Worm (Caenorhabditis elegans): ENCODE results near the gene twk-8.

Gene twk-8

DNA sequence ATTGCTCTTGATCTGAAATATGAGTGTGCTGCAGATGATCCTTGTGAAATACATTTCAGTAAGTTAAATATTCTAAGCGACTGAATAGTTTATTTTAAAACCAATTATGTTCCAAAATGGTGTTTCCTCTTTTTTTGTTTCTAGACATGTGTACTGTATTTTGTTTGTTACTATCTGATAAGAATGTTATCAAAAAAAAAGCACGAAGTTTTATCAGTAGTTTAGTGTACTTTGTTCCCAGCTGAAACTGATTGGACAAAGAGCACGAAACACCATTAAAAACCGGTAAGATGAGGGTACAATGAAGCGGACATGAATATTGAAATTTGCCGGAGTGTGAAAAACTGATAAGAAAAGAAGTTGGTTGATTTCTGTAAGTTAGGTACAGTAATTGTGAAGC is 12.0 kb upstream of the twk-8 start:
- TF ChIP-seq ceh-36 (tag; optimal IDR thresholded peaks at IDR 0.05) (no peak), sea-1 (GFP tag; conservative IDR thresholded peaks at IDR 0.05) (no peak), scrt-1 (GFP tag; IDR thresholded peaks at IDR 0.05) (no peak), pes-1 (GFP tag; IDR thresholded peaks at IDR 0.05) (no peak), aly-1 (tag; optimal IDR thresholded peaks at IDR 0.05) (no peak)

DNA sequence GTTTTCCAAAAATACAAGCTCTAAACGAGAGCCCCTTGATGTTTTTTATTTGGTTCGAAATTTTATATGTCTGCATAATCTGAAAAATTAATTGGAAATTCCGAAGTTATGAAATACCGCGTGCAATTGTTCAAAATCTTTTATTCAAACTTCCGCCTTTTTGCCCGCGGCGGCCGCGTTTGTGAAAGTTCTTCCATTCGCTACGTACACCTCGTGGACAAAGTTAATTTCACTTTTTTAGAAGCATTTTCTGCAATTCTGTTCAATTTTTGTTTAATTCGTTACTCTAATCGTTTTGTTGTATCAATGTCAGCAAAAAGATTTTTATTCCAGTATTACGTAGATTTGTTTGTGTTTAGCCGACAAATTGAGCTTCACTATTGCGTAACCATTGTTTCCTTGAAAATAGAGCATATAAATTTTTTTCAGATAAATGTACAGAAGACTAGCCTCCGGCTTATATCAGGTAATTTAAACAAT is 7.9 kb upstream of the twk-8 start, which contains the start of gene mppb-1:
Gene mppb-1 (plus strand): TSS at position 430 of the 480 bp plus-strand sequence.
- TF ChIP-seq F13C5.2 (tag; optimal IDR thresholded peaks at IDR 0.05): peak; percentile 23
- peak; percentile 25 for TF ChIP-seq ets-7 (tag; optimal IDR thresholded peaks at IDR 0.05)
- peak; percentile 73 for TF ChIP-seq tbx-37 (GFP tag; conservative IDR thresholded peaks at IDR 0.05)
- TF ChIP-seq hnd-1 (tag; optimal IDR thresholded peaks at IDR 0.05): no peak
- no peak for TF ChIP-seq ama-1 (optimal IDR thresholded peaks at IDR 0.05)

DNA sequence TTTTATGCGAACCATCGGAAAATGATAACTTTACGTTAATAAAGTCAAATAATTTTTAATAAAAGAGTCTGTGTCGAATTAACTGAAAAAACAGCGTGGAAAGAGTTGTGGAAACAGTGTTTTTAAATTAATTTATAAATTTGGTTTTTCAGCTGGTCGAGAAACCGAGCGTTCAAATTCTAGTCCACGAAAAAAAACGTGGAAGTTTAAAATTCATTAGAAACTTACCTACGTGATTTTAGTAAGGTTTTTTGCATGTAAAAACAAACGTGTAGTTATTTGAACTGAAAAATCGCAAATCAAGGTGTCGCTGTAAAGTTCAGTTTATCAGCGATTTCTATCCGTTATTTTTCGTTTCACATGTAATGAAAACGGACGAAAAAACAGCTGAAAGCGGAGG is 3.7 kb upstream of the twk-8 start, which contains the start of gene mans-4:
Gene mans-4 (minus strand): TSS at position 101 of the 400 bp plus-strand sequence.
- TF ChIP-seq tbx-37 (GFP tag; conservative IDR thresholded peaks at IDR 0.05): no peak
- TF ChIP-seq ama-1 (optimal IDR thresholded peaks at IDR 0.05): no peak
- no peak for TF ChIP-seq ceh-36 (tag; optimal IDR thresholded peaks at IDR 0.05)
- no peak for TF ChIP-seq tra-4 (tag; optimal IDR thresholded peaks at IDR 0.05)
- TF ChIP-seq pes-1 (GFP tag; IDR thresholded peaks at IDR 0.05): no peak
- TF ChIP-seq aly-1 (tag; optimal IDR thresholded peaks at IDR 0.05): no peak
- TF ChIP-seq scrt-1 (GFP tag; IDR thresholded peaks at IDR 0.05): no peak
- no peak for TF ChIP-seq B0310.2 (tag; optimal IDR thresholded peaks at IDR 0.05)

DNA sequence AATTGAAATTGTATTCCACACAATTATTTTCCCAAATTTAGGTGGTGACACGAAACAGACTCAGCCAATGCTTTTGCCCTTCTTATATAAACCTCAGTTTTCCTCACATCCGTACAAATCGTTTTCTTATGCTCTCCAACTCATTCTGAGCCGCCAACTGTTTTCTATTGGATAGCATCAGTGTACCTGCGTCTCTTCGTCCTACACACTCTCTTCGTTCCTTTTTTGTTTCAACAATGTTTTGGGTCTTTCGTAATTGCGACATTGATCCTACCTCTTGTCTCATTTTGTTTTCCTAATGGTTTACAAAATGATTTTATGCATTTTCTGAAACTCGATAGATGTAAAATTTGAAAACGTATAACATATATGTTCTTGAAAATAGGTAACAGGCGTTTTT is 2.8 kb upstream of the twk-8 start:
- TF ChIP-seq ceh-36 (tag; optimal IDR thresholded peaks at IDR 0.05) (no peak), hmbx-1 (tag; optimal IDR thresholded peaks at IDR 0.05) (no peak), tbx-11 (GFP tag; IDR thresholded peaks at IDR 0.05) (no peak), pes-1 (GFP tag; IDR thresholded peaks at IDR 0.05) (no peak), B0310.2 (tag; optimal IDR thresholded peaks at IDR 0.05) (no peak), ama-1 (optimal IDR thresholded peaks at IDR 0.05) (no peak)

- no peak for TF ChIP-seq ets-7 (tag; optimal IDR thresholded peaks at IDR 0.05)
- no peak for TF ChIP-seq ceh-13 (GFP tag; optimal IDR thresholded peaks at IDR 0.05)
- TF ChIP-seq ama-1 (optimal IDR thresholded peaks at IDR 0.05): no peak
- no peak for TF ChIP-seq scrt-1 (GFP tag; IDR thresholded peaks at IDR 0.05)
- no peak for TF ChIP-seq B0310.2 (tag; optimal IDR thresholded peaks at IDR 0.05)
- no peak for TF ChIP-seq tbx-37 (GFP tag; conservative IDR thresholded peaks at IDR 0.05)
- no peak for TF ChIP-seq flt-1 (GFP tag; IDR thresholded peaks at IDR 0.05)
- TF ChIP-seq tra-4 (tag; optimal IDR thresholded peaks at IDR 0.05): no peak
- no peak for TF ChIP-seq sea-1 (GFP tag; conservative IDR thresholded peaks at IDR 0.05)
- TF ChIP-seq pes-1 (GFP tag; IDR thresholded peaks at IDR 0.05): no peak
- no peak for TF ChIP-seq F13C5.2 (tag; optimal IDR thresholded peaks at IDR 0.05)
- TF ChIP-seq aly-1 (tag; optimal IDR thresholded peaks at IDR 0.05): no peak
Observed at ce11 chrIV:9080201-9080600, 2.0 kb upstream of the twk-8 start.

- no peak for TF ChIP-seq B0310.2 (tag; optimal IDR thresholded peaks at IDR 0.05)
- TF ChIP-seq hmbx-1 (tag; optimal IDR thresholded peaks at IDR 0.05): no peak
- no peak for TF ChIP-seq aly-1 (tag; optimal IDR thresholded peaks at IDR 0.05)
- no peak for TF ChIP-seq sea-1 (GFP tag; conservative IDR thresholded peaks at IDR 0.05)
- no peak for TF ChIP-seq scrt-1 (GFP tag; IDR thresholded peaks at IDR 0.05)
- TF ChIP-seq tbx-11 (GFP tag; IDR thresholded peaks at IDR 0.05): no peak
- no peak for TF ChIP-seq F13C5.2 (tag; optimal IDR thresholded peaks at IDR 0.05)
- TF ChIP-seq ets-7 (tag; optimal IDR thresholded peaks at IDR 0.05): no peak
- TF ChIP-seq flt-1 (GFP tag; IDR thresholded peaks at IDR 0.05): no peak
- TF ChIP-seq hnd-1 (tag; optimal IDR thresholded peaks at IDR 0.05): no peak
- no peak for TF ChIP-seq ceh-13 (GFP tag; optimal IDR thresholded peaks at IDR 0.05)
- no peak for TF ChIP-seq pes-1 (GFP tag; IDR thresholded peaks at IDR 0.05)
- no peak for TF ChIP-seq ama-1 (optimal IDR thresholded peaks at IDR 0.05)
- no peak for TF ChIP-seq ceh-36 (tag; optimal IDR thresholded peaks at IDR 0.05)
- TF ChIP-seq tbx-37 (GFP tag; conservative IDR thresholded peaks at IDR 0.05): no peak
- TF ChIP-seq hmg-4 (GFP tag; optimal IDR thresholded peaks at IDR 0.05): no peak
- no peak for TF ChIP-seq tra-4 (tag; optimal IDR thresholded peaks at IDR 0.05)
Observed at ce11 chrIV:9088294-9088693, 6.1 kb downstream of the twk-8 start, which contains the start of gene msa-1. Gene msa-1 (plus strand): TSS chrIV:9088594.

- TF ChIP-seq ceh-13 (GFP tag; optimal IDR thresholded peaks at IDR 0.05) (no peak), sea-1 (GFP tag; conservative IDR thresholded peaks at IDR 0.05) (no peak), ceh-36 (tag; optimal IDR thresholded peaks at IDR 0.05) (no peak), tbx-11 (GFP tag; IDR thresholded peaks at IDR 0.05) (no peak), hmbx-1 (tag; optimal IDR thresholded peaks at IDR 0.05) (no peak), pes-1 (GFP tag; IDR thresholded peaks at IDR 0.05) (no peak), B0310.2 (tag; optimal IDR thresholded peaks at IDR 0.05) (no peak), ama-1 (optimal IDR thresholded peaks at IDR 0.05) (no peak), aly-1 (tag; optimal IDR thresholded peaks at IDR 0.05) (no peak)
Observed at ce11 chrIV:9090538-9091195, 8.5 kb downstream of the twk-8 start.

DNA sequence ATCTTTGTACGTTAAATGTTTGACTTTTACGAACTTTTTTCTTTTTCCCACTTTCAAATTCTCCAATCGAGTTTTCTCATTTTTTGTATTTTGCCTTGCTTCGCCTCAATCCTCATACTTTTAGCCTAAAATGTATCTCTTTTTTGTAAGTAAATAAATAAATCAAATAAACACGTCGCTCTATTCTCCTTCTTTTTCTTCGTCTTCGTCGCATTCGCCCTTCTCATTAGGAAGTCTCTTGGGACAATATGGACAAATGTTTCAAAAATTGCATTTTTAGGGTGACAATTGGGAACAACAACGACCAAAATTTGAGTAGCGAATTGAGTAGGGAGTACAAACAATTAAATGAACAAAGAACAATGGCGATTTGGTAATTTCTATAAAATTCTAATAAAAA is 9.9 kb downstream of the twk-8 start:
- TF ChIP-seq tbx-11 (GFP tag; IDR thresholded peaks at IDR 0.05): no peak
- TF ChIP-seq sea-1 (GFP tag; conservative IDR thresholded peaks at IDR 0.05): no peak
- TF ChIP-seq tra-4 (tag; optimal IDR thresholded peaks at IDR 0.05): no peak
- TF ChIP-seq ama-1 (optimal IDR thresholded peaks at IDR 0.05): no peak
- TF ChIP-seq hnd-1 (tag; optimal IDR thresholded peaks at IDR 0.05): no peak
- no peak for TF ChIP-seq F13C5.2 (tag; optimal IDR thresholded peaks at IDR 0.05)
- TF ChIP-seq ets-7 (tag; optimal IDR thresholded peaks at IDR 0.05): no peak

Data from whole organism, early embryonic.